Fruit fly (Drosophila melanogaster) whole organism, wandering third instar larva: ENCODE measurements around the gene obst-H.

ENCODE experiments used
- Abd-B ChIP-seq: fragments of >200 bp; optimal IDR thresholded peaks from 2 replicates; lab custom pipeline; 2017; ENCODE audit warnings: missing biosample characterization, missing genetic modification characterization
- CG32264 ChIP-seq: fragments of 200-800 bp; sonication (Bioruptor generic); optimal IDR thresholded peaks from 2 replicates; lab custom pipeline; 2016; ENCODE audit warnings: missing biosample characterization, missing genetic modification characterization
- CG9705 ChIP-seq: fragments of 200-800 bp; sonication (Bioruptor generic); optimal IDR thresholded peaks from 2 replicates; lab custom pipeline; 2018; ENCODE audit warnings: missing biosample characterization, mild to moderate bottlenecking, missing genetic modification characterization
- CrebA ChIP-seq: fragments of 200-800 bp; sonication (Bioruptor generic); optimal IDR thresholded peaks from 2 replicates; lab custom pipeline; 2016; ENCODE audit warnings: missing biosample characterization, mild to moderate bottlenecking, missing genetic modification characterization, borderline replicate concordance
- Dfd ChIP-seq: fragments of >200 bp; optimal IDR thresholded peaks from 2 replicates; lab custom pipeline; 2017; ENCODE audit warnings: missing biosample characterization, missing genetic modification characterization
- Dif ChIP-seq: fragments of 200-275, 200-300 bp; sonication (Bioruptor generic); optimal IDR thresholded peaks from 2 replicates; lab custom pipeline; 2018; ENCODE audit warnings: missing biosample characterization, missing genetic modification characterization; ENCODE audit not compliant: partially characterized antibody
- GATAd ChIP-seq: sonication (Bioruptor generic); optimal IDR thresholded peaks from 2 replicates; lab custom pipeline; 2016; ENCODE audit warnings: missing biosample characterization, missing genetic modification characterization
- HLH106 ChIP-seq: fragments of 200-800 bp; optimal IDR thresholded peaks from 3 replicates; lab custom pipeline; 2019; ENCODE audit warnings: missing biosample characterization, mild to moderate bottlenecking, missing genetic modification characterization, moderate library complexity
- Hnf4 ChIP-seq: fragments of 200-800 bp; sonication (Bioruptor generic); optimal IDR thresholded peaks from 2 replicates; lab custom pipeline; 2016; ENCODE audit warnings: missing biosample characterization, mild to moderate bottlenecking, missing genetic modification characterization
- Hr78 ChIP-seq: fragments of >200 bp; optimal IDR thresholded peaks from 2 replicates; lab custom pipeline; 2017; ENCODE audit warnings: missing biosample characterization, missing genetic modification characterization
- Hr83 ChIP-seq: fragments of 200-300 bp; sonication (Bioruptor generic); optimal IDR thresholded peaks from 2 replicates; lab custom pipeline; 2016; ENCODE audit warnings: missing biosample characterization, mild to moderate bottlenecking, missing genetic modification characterization, moderate library complexity; ENCODE audit not compliant: poor library complexity, severe bottlenecking
- Jra ChIP-seq: sonication (Bioruptor generic); optimal IDR thresholded peaks from 2 replicates; lab custom pipeline; 2016; ENCODE audit warnings: missing biosample characterization, missing genetic modification characterization
- Mio ChIP-seq: sonication (Bioruptor generic); optimal IDR thresholded peaks from 2 replicates; lab custom pipeline; 2016; ENCODE audit warnings: missing biosample characterization, missing genetic modification characterization
- Myc ChIP-seq: fragments of >200 bp; optimal IDR thresholded peaks from 2 replicates; lab custom pipeline; 2017
- OdsH ChIP-seq: fragments of 200-800 bp; sonication (Bioruptor generic); optimal IDR thresholded peaks from 2 replicates; lab custom pipeline; 2016; ENCODE audit warnings: missing biosample characterization, mild to moderate bottlenecking, missing genetic modification characterization
- Rel ChIP-seq, 2 experiments: fragments of 200-800 bp; sonication (Bioruptor generic) in 1 of 2; optimal IDR thresholded peaks; 2 replicates in 1 of 2; 3 replicates in 1 of 2; lab custom pipeline; 2016 to 2019; ENCODE audit warnings: mild to moderate bottlenecking in 2 of 2, missing biosample characterization in 2 of 2, missing genetic modification characterization in 2 of 2, moderate library complexity in 1 of 2
- Sp1 ChIP-seq: fragments of 200-800 bp; sonication (Bioruptor generic); optimal IDR thresholded peaks from 3 replicates; lab custom pipeline; 2019; ENCODE audit warnings: missing biosample characterization, mild to moderate bottlenecking, missing genetic modification characterization, moderate library complexity
- Vsx2 ChIP-seq: fragments of 200-300, 225-300 bp; sonication (Bioruptor generic); optimal IDR thresholded peaks from 2 replicates; lab custom pipeline; 2018; ENCODE audit warnings: missing biosample characterization, missing genetic modification characterization; ENCODE audit not compliant: partially characterized antibody
- br ChIP-seq: fragments of 200-800 bp; sonication (Bioruptor generic); optimal IDR thresholded peaks from 2 replicates; lab custom pipeline; 2016; ENCODE audit warnings: missing biosample characterization, missing genetic modification characterization
- brk ChIP-seq: fragments of 200-800 bp; sonication (Bioruptor generic); optimal IDR thresholded peaks from 2 replicates; lab custom pipeline; 2016; ENCODE audit warnings: missing biosample characterization, mild to moderate bottlenecking, missing genetic modification characterization
- dsf ChIP-seq: sonication (Bioruptor generic); optimal IDR thresholded peaks from 2 replicates; lab custom pipeline; 2016; ENCODE audit warnings: missing biosample characterization, missing genetic modification characterization, borderline replicate concordance
- ey ChIP-seq: fragments of 200-800 bp; sonication (Bioruptor generic); optimal IDR thresholded peaks from 2 replicates; lab custom pipeline; 2016; ENCODE audit warnings: missing biosample characterization, missing genetic modification characterization
- foxo ChIP-seq, 2 experiments: fragments of 200-800 bp; sonication (Bioruptor generic); optimal IDR thresholded peaks; 2 replicates in 1 of 2; 3 replicates in 1 of 2; lab custom pipeline; 2016 to 2017; ENCODE audit warnings: missing biosample characterization in 2 of 2, missing genetic modification characterization in 2 of 2
- fru ChIP-seq: fragments of 200-800 bp; sonication (Bioruptor generic); optimal IDR thresholded peaks from 3 replicates; lab custom pipeline; 2016; ENCODE audit warnings: missing biosample characterization, mild to moderate bottlenecking, missing genetic modification characterization
- h ChIP-seq: fragments of 200-800 bp; sonication (Bioruptor generic); optimal IDR thresholded peaks from 3 replicates; lab custom pipeline; 2016; ENCODE audit warnings: missing biosample characterization, mild to moderate bottlenecking, missing genetic modification characterization
- jim ChIP-seq: fragments of 175-275, 200-325 bp; sonication (Bioruptor generic); optimal IDR thresholded peaks from 2 replicates; lab custom pipeline; 2016; ENCODE audit warnings: missing biosample characterization, mild to moderate bottlenecking, missing genetic modification characterization
- lola ChIP-seq: fragments of >200 bp; optimal IDR thresholded peaks from 2 replicates; lab custom pipeline; 2017; ENCODE audit warnings: missing biosample characterization, missing genetic modification characterization
- pan ChIP-seq: fragments of >200 bp; optimal IDR thresholded peaks from 2 replicates; lab custom pipeline; 2017
- psq ChIP-seq: fragments of 200-800 bp; sonication (Bioruptor generic); optimal IDR thresholded peaks from 3 replicates; lab custom pipeline; 2017; ENCODE audit warnings: missing biosample characterization, mild to moderate bottlenecking, missing genetic modification characterization, moderate library complexity
- rgr ChIP-seq: fragments of 200-800 bp; sonication (Bioruptor generic); optimal IDR thresholded peaks from 3 replicates; lab custom pipeline; 2016; ENCODE audit warnings: missing biosample characterization, mild to moderate bottlenecking, missing genetic modification characterization
- sage ChIP-seq: fragments of 200-800 bp; sonication (Bioruptor generic); optimal IDR thresholded peaks from 2 replicates; lab custom pipeline; 2016; ENCODE audit warnings: missing biosample characterization, mild to moderate bottlenecking, missing genetic modification characterization
- sv ChIP-seq: fragments of 200-800 bp; sonication (Bioruptor generic); optimal IDR thresholded peaks from 3 replicates; lab custom pipeline; 2016; ENCODE audit warnings: missing biosample characterization, missing genetic modification characterization
- tai ChIP-seq: sonication (Bioruptor generic); optimal IDR thresholded peaks from 2 replicates; lab custom pipeline; 2016; ENCODE audit warnings: missing biosample characterization, missing genetic modification characterization
- usp ChIP-seq: fragments of >200 bp; optimal IDR thresholded peaks from 2 replicates; lab custom pipeline; 2017; ENCODE audit warnings: missing biosample characterization, missing genetic modification characterization
- woc ChIP-seq: sonication (Bioruptor generic); optimal IDR thresholded peaks from 2 replicates; lab custom pipeline; 2016; ENCODE audit warnings: missing biosample characterization, mild to moderate bottlenecking, missing genetic modification characterization

The obst-H gene

DNA sequence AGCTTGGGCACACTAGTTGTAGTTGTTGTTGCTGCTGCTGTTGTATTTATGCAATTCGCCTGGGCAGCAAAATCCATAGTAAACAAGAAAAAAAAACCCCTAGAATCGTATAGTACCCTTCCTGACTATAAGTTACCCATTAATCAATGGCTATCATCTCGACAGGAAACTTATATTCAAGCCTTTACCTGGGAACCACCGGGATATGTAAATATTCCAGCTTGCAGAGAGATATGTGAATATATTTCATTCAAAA lies 34.7 kb upstream of the obst-H start:
- TF ChIP-seq brk (GFP tag; lab: Kevin White, UChicago) (no peak), ey (GFP tag; lab: Kevin White, UChicago) (no peak), h (GFP tag; lab: Kevin White, UChicago) (no peak), Dfd (GFP tag; lab: Kevin White, UChicago) (no peak), CG32264 (GFP tag; lab: Kevin White, UChicago) (no peak), foxo (GFP tag; optimal IDR thresholded peaks at IDR 0.05; lab: Kevin White, UChicago) (no peak), br (GFP tag; lab: Kevin White, UChicago) (no peak), usp (GFP tag; lab: Kevin White, UChicago) (no peak), rgr (GFP tag; lab: Kevin White, UChicago) (no peak), Myc (lab: Kevin White, UChicago) (no peak), CG9705 (GFP tag; lab: Kevin White, UChicago) (no peak), jim (no peak), sage (GFP tag; lab: Kevin White, UChicago) (no peak), Hr78 (GFP tag; lab: Kevin White, UChicago) (no peak), GATAd (GFP tag; lab: Kevin White, UChicago) (no peak)

dm6 chr3L:15563058-15563850 lies 34.2 kb upstream of the obst-H start, which contains the start of the genes CG7739 and SCCRO:
Gene CG7739 (minus strand): TSS chr3L:15563065.
Gene SCCRO (plus strand): TSS chr3L:15563427.
- peak; percentile 65 for TF ChIP-seq rgr (GFP tag; lab: Kevin White, UChicago)
- TF ChIP-seq pan (lab: Kevin White, UChicago), result no peak
- no peak for TF ChIP-seq Mio (GFP tag; lab: Kevin White, UChicago)
- peak; percentile 11 for TF ChIP-seq dsf (GFP tag; lab: Kevin White, UChicago)
- no peak for TF ChIP-seq Rel (GFP tag; optimal IDR thresholded peaks at IDR 0.05; lab: Kevin White, UChicago)
- peak; percentile 22 for TF ChIP-seq Rel (tag; optimal IDR thresholded peaks at IDR 0.05; lab: Kevin White, UChicago)
- peak; percentile 45 for TF ChIP-seq jim
- TF ChIP-seq HLH106 (tag; lab: Kevin White, UChicago), result peak; percentile 70
- peak; percentile 26 for TF ChIP-seq h (GFP tag; lab: Kevin White, UChicago)
- TF ChIP-seq psq (GFP tag; lab: Kevin White, UChicago), result peak; percentile 38
- peak; percentile 69 for TF ChIP-seq Hnf4 (GFP tag; lab: Kevin White, UChicago)
- peak; percentile 41 for TF ChIP-seq Sp1 (GFP tag; lab: Kevin White, UChicago)
- TF ChIP-seq Hr83 (GFP tag; lab: Kevin White, UChicago), result peak; percentile 90
- TF ChIP-seq CrebA, result no peak
- no peak for TF ChIP-seq Myc (lab: Kevin White, UChicago)
- no peak for TF ChIP-seq ey (GFP tag; lab: Kevin White, UChicago)
- peak; percentile 30 for TF ChIP-seq br (GFP tag; lab: Kevin White, UChicago)
- peak; percentile 11 for TF ChIP-seq CG9705 (GFP tag; lab: Kevin White, UChicago)
- TF ChIP-seq Dfd (GFP tag; lab: Kevin White, UChicago), result no peak
- TF ChIP-seq CG32264 (GFP tag; lab: Kevin White, UChicago), result no peak
- TF ChIP-seq lola (GFP tag; lab: Kevin White, UChicago), result no peak
- TF ChIP-seq OdsH (GFP tag; lab: Kevin White, UChicago), result peak; percentile 22
- TF ChIP-seq fru, result peak; percentile 3
- peak in 1 of 2 experiments; percentile 62 for TF ChIP-seq foxo (GFP tag; optimal IDR thresholded peaks at IDR 0.05; lab: Kevin White, UChicago)
- TF ChIP-seq, all 38 proteins: peak for 15

DNA sequence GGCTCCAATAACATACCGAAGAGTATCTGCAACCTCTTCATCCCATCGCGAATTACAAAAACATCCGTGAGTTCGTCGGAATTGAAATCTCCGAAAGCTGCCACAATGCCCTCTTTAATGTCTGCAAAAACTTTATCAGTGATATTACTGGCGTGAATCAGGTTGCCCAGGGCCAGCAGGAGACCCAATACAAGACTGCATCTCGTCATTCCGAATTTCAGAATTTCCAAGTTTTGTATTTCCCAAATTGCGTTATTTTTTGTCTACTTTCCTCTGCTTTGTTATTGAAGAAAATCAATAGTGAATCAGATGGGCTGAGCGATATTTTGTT lies 33.6 kb upstream of the obst-H start:
- no peak for TF ChIP-seq Rel (GFP tag; optimal IDR thresholded peaks at IDR 0.05; lab: Kevin White, UChicago)
- TF ChIP-seq Rel (tag; optimal IDR thresholded peaks at IDR 0.05; lab: Kevin White, UChicago), result peak; percentile 45
- TF ChIP-seq foxo (GFP tag; optimal IDR thresholded peaks at IDR 0.05; lab: Kevin White, UChicago), result no peak

- TF ChIP-seq usp (GFP tag; lab: Kevin White, UChicago) (no peak), Dif (GFP tag; lab: Kevin White, UChicago) (no peak), tai (GFP tag; lab: Kevin White, UChicago) (no peak), jim (no peak), Vsx2 (no peak), fru (peak; percentile 27), CG9705 (GFP tag; lab: Kevin White, UChicago) (no peak), rgr (GFP tag; lab: Kevin White, UChicago) (no peak), Abd-B (no peak), woc (no peak), OdsH (GFP tag; lab: Kevin White, UChicago) (no peak), foxo (GFP tag; optimal IDR thresholded peaks at IDR 0.05; lab: Kevin White, UChicago) (no peak), CrebA (no peak), brk (GFP tag; lab: Kevin White, UChicago) (no peak), psq (GFP tag; lab: Kevin White, UChicago) (no peak), HLH106 (tag; lab: Kevin White, UChicago) (peak; percentile 13), sage (GFP tag; lab: Kevin White, UChicago) (peak; percentile 35), Dfd (GFP tag; lab: Kevin White, UChicago) (peak; percentile 79), Mio (GFP tag; lab: Kevin White, UChicago) (no peak), sv (no peak), Hr78 (GFP tag; lab: Kevin White, UChicago) (no peak), CG32264 (GFP tag; lab: Kevin White, UChicago) (no peak), Jra (GFP tag; lab: Kevin White, UChicago) (peak; percentile 76), Sp1 (GFP tag; lab: Kevin White, UChicago) (peak; percentile 56), Myc (lab: Kevin White, UChicago) (peak; percentile 36), Hr83 (GFP tag; lab: Kevin White, UChicago) (peak; percentile 54), pan (lab: Kevin White, UChicago) (no peak), h (GFP tag; lab: Kevin White, UChicago) (peak; percentile 24), br (GFP tag; lab: Kevin White, UChicago) (peak; percentile 45), dsf (GFP tag; lab: Kevin White, UChicago) (no peak)
Measured at dm6 chr3L:15553993-15554644, 25.1 kb upstream of the obst-H start, which contains the start of gene AGO2. Gene AGO2 (plus strand): TSS chr3L:15554113.
